Worm (Caenorhabditis elegans) whole organism, early embryonic: Measurements from ENCODE around the gene F54E7.6.

Experiments
- B0310.2 ChIP-seq: sonication (generic microtip); optimal IDR thresholded peaks from 2 replicates; lab custom pipeline; 2016; ENCODE audit warnings: mild to moderate bottlenecking, missing genetic modification characterization, missing compliant biosample characterization
- F13C5.2 ChIP-seq: sonication (generic microtip); optimal IDR thresholded peaks from 2 replicates; lab custom pipeline; 2017; ENCODE audit warnings: mild to moderate bottlenecking, missing genetic modification characterization, inconsistent platforms, missing compliant biosample characterization
- aly-1 ChIP-seq: sonication (generic microtip); optimal IDR thresholded peaks from 2 replicates; lab custom pipeline; 2016; ENCODE audit warnings: missing genetic modification characterization, missing compliant biosample characterization
- ama-1 ChIP-seq: fragments of 150-350 bp; optimal IDR thresholded peaks from 2 replicates; lab custom pipeline; 2014
- ceh-13 ChIP-seq: fragments of 200-800 bp; sonication (Bioruptor generic); optimal IDR thresholded peaks from 2 replicates; lab custom pipeline; 2018; ENCODE audit warnings: mild to moderate bottlenecking, missing genetic modification characterization, missing compliant biosample characterization
- ceh-36 ChIP-seq: sonication (generic microtip); optimal IDR thresholded peaks from 2 replicates; lab custom pipeline; 2016; ENCODE audit warnings: missing genetic modification characterization, inconsistent platforms, missing compliant biosample characterization
- ets-7 ChIP-seq: sonication (generic microtip); optimal IDR thresholded peaks from 2 replicates; lab custom pipeline; 2016; ENCODE audit warnings: missing genotype, missing genetic modification characterization, missing compliant biosample characterization
- flt-1 ChIP-seq: fragments of 200-800 bp; sonication (Bioruptor generic); IDR thresholded peaks from 2 replicates; pipeline ENCODE4 v1.3.6; 2022; ENCODE audit warnings: missing genetic modification characterization, missing compliant biosample characterization
- hmbx-1 ChIP-seq: sonication (generic microtip); optimal IDR thresholded peaks from 2 replicates; lab custom pipeline; 2016; ENCODE audit warnings: mild to moderate bottlenecking, missing genetic modification characterization, missing compliant biosample characterization
- hmg-4 ChIP-seq: fragments of 200-800 bp; sonication (Bioruptor generic); optimal IDR thresholded peaks from 2 replicates; lab custom pipeline; 2018; ENCODE audit warnings: mild to moderate bottlenecking, missing genetic modification characterization, missing compliant biosample characterization
- hnd-1 ChIP-seq: sonication (generic microtip); optimal IDR thresholded peaks from 2 replicates; lab custom pipeline; 2016; ENCODE audit warnings: missing genetic modification characterization, missing compliant biosample characterization
- pes-1 ChIP-seq: fragments of 200-800 bp; sonication (Bioruptor generic); IDR thresholded peaks from 2 replicates; pipeline ENCODE4 v1.3.6; 2022; ENCODE audit warnings: missing genetic modification reagents, missing genetic modification characterization, missing compliant biosample characterization
- scrt-1 ChIP-seq: fragments of 200-800 bp; sonication (Bioruptor generic); IDR thresholded peaks from 2 replicates; pipeline ENCODE4 v1.3.6; 2022; ENCODE audit warnings: missing genetic modification characterization, missing compliant biosample characterization
- sea-1 ChIP-seq: fragments of 200-800 bp; sonication (Bioruptor generic); conservative IDR thresholded peaks from 2 replicates; pipeline ENCODE4 v1.3.6; 2022; ENCODE audit warnings: missing genetic modification characterization, missing compliant biosample characterization
- tbx-11 ChIP-seq: fragments of 200-800 bp; sonication (Bioruptor generic); IDR thresholded peaks from 2 replicates; pipeline ENCODE4 v1.3.6; 2022; ENCODE audit warnings: missing genetic modification characterization, missing compliant biosample characterization
- tbx-37 ChIP-seq: fragments of 200-800 bp; sonication (Bioruptor generic); conservative IDR thresholded peaks from 2 replicates; pipeline ENCODE4 v1.3.6; 2022; ENCODE audit warnings: missing genetic modification reagents, missing genetic modification characterization, missing compliant biosample characterization
- tra-4 ChIP-seq: sonication (generic microtip); optimal IDR thresholded peaks from 2 replicates; lab custom pipeline; 2017; ENCODE audit warnings: missing genetic modification characterization, missing compliant biosample characterization

Gene F54E7.6

DNA sequence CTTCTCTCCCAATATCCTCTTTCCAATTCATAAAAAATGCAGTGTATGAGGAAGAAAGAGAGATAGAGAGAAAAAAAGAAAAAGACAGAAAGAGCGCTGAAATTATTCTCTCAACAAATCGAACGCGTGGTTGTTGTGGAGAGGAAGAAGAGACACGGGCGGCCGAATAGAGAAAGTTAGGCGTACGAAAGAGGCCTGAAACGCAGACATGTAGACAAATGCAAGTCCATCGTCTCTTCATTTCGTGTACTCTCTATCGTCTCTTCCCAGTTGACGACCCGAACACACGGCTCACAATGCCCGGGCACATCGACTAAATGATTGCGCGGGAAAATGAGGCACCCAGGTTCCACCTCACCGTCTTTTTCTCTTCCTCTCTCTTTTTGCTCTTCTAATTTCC is 39.6 kb downstream of the F54E7.6 start:
- TF ChIP-seq ceh-36 (tag; lab: Kevin White, UChicago): no peak
- TF ChIP-seq F13C5.2 (tag; lab: Kevin White, UChicago): peak; percentile 8
- TF ChIP-seq tbx-11 (GFP tag; lab: Robert Waterston, UW): no peak
- no peak for TF ChIP-seq aly-1
- no peak for TF ChIP-seq tbx-37 (GFP tag; lab: Robert Waterston, UW)
- TF ChIP-seq hnd-1 (tag; lab: Kevin White, UChicago): no peak
- no peak for TF ChIP-seq tra-4
- peak; percentile 9 for TF ChIP-seq hmg-4 (GFP tag; lab: Kevin White, UChicago)
- no peak for TF ChIP-seq ceh-13 (GFP tag; lab: Kevin White, UChicago)
- TF ChIP-seq ama-1 (lab: Kevin White, UChicago): no peak
- no peak for TF ChIP-seq B0310.2 (tag; lab: Kevin White, UChicago)

ce11 chrIII:5620186-5620585 is 40.7 kb downstream of the F54E7.6 start:
- no peak for TF ChIP-seq ets-7
- TF ChIP-seq hmg-4 (GFP tag; lab: Kevin White, UChicago): no peak
- no peak for TF ChIP-seq ceh-36 (tag; lab: Kevin White, UChicago)
- TF ChIP-seq aly-1: no peak
- TF ChIP-seq F13C5.2 (tag; lab: Kevin White, UChicago): no peak
- no peak for TF ChIP-seq B0310.2 (tag; lab: Kevin White, UChicago)
- no peak for TF ChIP-seq tbx-11 (GFP tag; lab: Robert Waterston, UW)
- TF ChIP-seq hmbx-1 (tag; lab: Kevin White, UChicago): no peak
- TF ChIP-seq pes-1 (GFP tag; lab: Robert Waterston, UW): no peak
- TF ChIP-seq scrt-1 (GFP tag; lab: Robert Waterston, UW): no peak
- TF ChIP-seq hnd-1 (tag; lab: Kevin White, UChicago): no peak

DNA sequence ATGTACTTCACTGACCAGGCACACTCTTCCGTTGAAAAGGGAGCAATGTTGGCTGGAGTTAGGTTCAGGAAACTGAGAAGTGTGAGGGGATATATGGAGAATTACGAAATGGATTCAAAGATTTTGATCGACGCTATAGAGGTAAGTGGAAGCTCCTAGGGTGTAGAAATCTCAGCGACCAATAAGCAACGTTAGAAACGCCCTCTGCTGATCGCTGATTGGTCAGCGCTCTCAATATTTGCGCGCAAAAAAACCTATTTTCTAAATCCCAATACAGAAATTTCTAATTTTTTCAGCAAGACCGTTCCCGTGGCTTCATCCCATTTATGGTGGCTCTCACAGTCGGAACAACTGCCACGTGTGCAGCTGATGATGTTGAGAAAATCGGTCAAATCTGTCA is 45.2 kb downstream of the F54E7.6 start:
- TF ChIP-seq ama-1 (lab: Kevin White, UChicago) (no peak), F13C5.2 (tag; lab: Kevin White, UChicago) (no peak), ceh-13 (GFP tag; lab: Kevin White, UChicago) (no peak), flt-1 (GFP tag; lab: Robert Waterston, UW) (no peak), ceh-36 (tag; lab: Kevin White, UChicago) (no peak), hmg-4 (GFP tag; lab: Kevin White, UChicago) (no peak), ets-7 (no peak), aly-1 (no peak), tra-4 (no peak), scrt-1 (GFP tag; lab: Robert Waterston, UW) (no peak), pes-1 (GFP tag; lab: Robert Waterston, UW) (no peak), hmbx-1 (tag; lab: Kevin White, UChicago) (no peak), hnd-1 (tag; lab: Kevin White, UChicago) (no peak), sea-1 (GFP tag; lab: Robert Waterston, UW) (no peak), tbx-11 (GFP tag; lab: Robert Waterston, UW) (no peak), tbx-37 (GFP tag; lab: Robert Waterston, UW) (no peak), B0310.2 (tag; lab: Kevin White, UChicago) (no peak)

- TF ChIP-seq ama-1 (lab: Kevin White, UChicago) (no peak), hnd-1 (tag; lab: Kevin White, UChicago) (no peak), B0310.2 (tag; lab: Kevin White, UChicago) (no peak), ceh-13 (GFP tag; lab: Kevin White, UChicago) (no peak), tra-4 (no peak), flt-1 (GFP tag; lab: Robert Waterston, UW) (no peak), ets-7 (no peak)
These were observed 46.2 kb downstream of the F54E7.6 start, which contains the start of gene basl-1 for ce11 chrIII:5614648-5615047. TSS of gene basl-1 (plus strand) at chrIII:5614948.

- TF ChIP-seq ceh-36 (tag; lab: Kevin White, UChicago) (no peak), tra-4 (no peak), scrt-1 (GFP tag; lab: Robert Waterston, UW) (no peak), tbx-37 (GFP tag; lab: Robert Waterston, UW) (no peak), flt-1 (GFP tag; lab: Robert Waterston, UW) (no peak), ama-1 (lab: Kevin White, UChicago) (no peak)
These were observed 49.1 kb downstream of the F54E7.6 start, which contains the start of gene bas-1 for ce11 chrIII:5611604-5612324. TSS of gene bas-1 (plus strand) at chrIII:5612274.

DNA sequence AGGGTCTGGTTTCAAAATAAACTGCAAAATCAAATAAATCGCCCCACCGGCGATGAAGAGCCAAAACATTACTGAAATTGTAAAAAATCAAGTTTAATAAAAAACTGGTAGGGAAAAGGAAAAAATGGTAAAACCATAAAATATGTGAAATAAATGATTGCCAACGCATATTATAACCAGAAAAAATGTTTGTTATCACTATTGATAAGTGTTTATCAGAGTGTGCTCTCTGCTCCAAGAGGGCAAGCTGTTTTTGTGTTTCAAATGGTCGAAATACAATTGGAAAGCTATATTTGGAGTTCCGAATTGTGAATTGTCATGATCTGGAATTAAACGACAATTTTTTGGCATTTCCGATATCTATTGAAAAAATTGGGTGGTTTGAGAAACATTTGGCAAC is 50.6 kb downstream of the F54E7.6 start, which contains the start of gene C05D2.8:
TSS of gene C05D2.8 (minus strand) at position 71 of the 400 bp plus-strand sequence.
- no peak for TF ChIP-seq tbx-11 (GFP tag; lab: Robert Waterston, UW)
- no peak for TF ChIP-seq aly-1
- TF ChIP-seq scrt-1 (GFP tag; lab: Robert Waterston, UW): no peak
- no peak for TF ChIP-seq flt-1 (GFP tag; lab: Robert Waterston, UW)
- TF ChIP-seq ets-7: no peak
- no peak for TF ChIP-seq B0310.2 (tag; lab: Kevin White, UChicago)
- no peak for TF ChIP-seq tra-4
- no peak for TF ChIP-seq hmbx-1 (tag; lab: Kevin White, UChicago)
- TF ChIP-seq hnd-1 (tag; lab: Kevin White, UChicago): no peak
- TF ChIP-seq F13C5.2 (tag; lab: Kevin White, UChicago): no peak
- no peak for TF ChIP-seq pes-1 (GFP tag; lab: Robert Waterston, UW)
